Fruit fly (Drosophila melanogaster): ENCODE data around the gene Pdp.

Gene Pdp

DNA sequence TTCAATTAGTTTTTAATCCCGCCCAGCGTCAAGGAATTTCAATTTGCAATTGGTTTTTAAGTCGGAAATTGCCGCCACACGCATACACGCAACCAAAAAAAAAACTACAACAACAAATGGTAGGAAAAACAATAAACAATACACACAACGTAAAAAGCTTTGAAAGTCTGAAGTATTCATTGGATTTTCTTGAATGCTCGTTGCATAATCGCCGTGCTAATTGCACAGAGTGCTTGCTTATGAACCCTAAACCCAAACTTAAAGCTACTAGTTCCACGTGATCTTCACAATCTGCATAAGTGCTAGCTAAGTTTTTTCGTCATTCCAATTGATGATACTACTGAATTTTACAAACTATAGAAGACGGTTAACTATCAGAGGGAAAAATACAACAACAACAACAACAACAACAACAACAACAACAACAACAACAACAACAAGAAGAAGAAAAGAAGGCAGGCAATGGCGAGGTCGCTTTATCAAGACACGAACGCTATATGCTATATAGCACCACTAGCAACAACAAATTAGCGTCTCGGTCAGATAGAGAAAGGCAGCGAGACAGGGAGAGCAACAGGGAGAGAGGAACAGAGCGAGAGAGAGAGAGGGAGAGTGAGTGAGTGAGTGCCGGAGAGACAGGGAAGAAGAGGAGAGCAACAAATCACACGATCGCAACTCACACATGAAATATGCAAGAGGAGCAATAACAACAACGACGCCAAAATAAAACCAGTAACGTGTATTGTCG, 32.1 kb downstream of the Pdp start (continued):
- TF ChIP-seq CG10267 (tag; optimal IDR thresholded peaks at IDR 0.05) (no peak), trem (tag; optimal IDR thresholded peaks at IDR 0.05) (no peak), HLHmδ (GFP tag; optimal IDR thresholded peaks at IDR 0.05) (peak; percentile 23), dimm (GFP tag; IDR thresholded peaks at IDR 0.05) (no peak), Myb (GFP tag; optimal IDR thresholded peaks at IDR 0.05) (no peak), nom (GFP tag; optimal IDR thresholded peaks at IDR 0.05) (peak; percentile 43), otp (GFP tag; IDR thresholded peaks at IDR 0.05) (0 out of 3 replicates have a peak, but pooled peaks have one; percentile 23), CG7745 (tag; optimal IDR thresholded peaks at IDR 0.05) (no peak), cas (GFP tag; IDR thresholded peaks at IDR 0.05) (no peak), fd3F (GFP tag; optimal IDR thresholded peaks at IDR 0.05) (no peak), slbo (GFP tag; IDR thresholded peaks at IDR 0.05) (0 out of 2 replicates have a peak, but pooled peaks have one; percentile 13), CG11398 (GFP tag; optimal IDR thresholded peaks at IDR 0.05) (no peak), az2 (GFP tag; optimal IDR thresholded peaks at IDR 0.05) (no peak), exex (tag; optimal IDR thresholded peaks at IDR 0.05) (peak; percentile 8), vvl (GFP tag; IDR thresholded peaks at IDR 0.05) (peak; percentile 77), gt (GFP tag; IDR thresholded peaks at IDR 0.05) (no peak), nerfin-1 (tag; optimal IDR thresholded peaks at IDR 0.05) (no peak), fu2 (GFP tag; optimal IDR thresholded peaks at IDR 0.05) (no peak), CG18011 (GFP tag; optimal IDR thresholded peaks at IDR 0.05) (no peak), Hand (GFP tag; optimal IDR thresholded peaks at IDR 0.05) (no peak), D19B (GFP tag; optimal IDR thresholded peaks at IDR 0.05) (no peak), Chrac-16 (GFP tag; optimal IDR thresholded peaks at IDR 0.05) (no peak), stwl (tag; optimal IDR thresholded peaks at IDR 0.05) (no peak), CG8765 (GFP tag; IDR thresholded peaks at IDR 0.05) (no peak), Ravus (GFP tag; IDR thresholded peaks at IDR 0.05) (no peak), CG15514 (GFP tag; optimal IDR thresholded peaks at IDR 0.05) (no peak), CG12071 (GFP tag; optimal IDR thresholded peaks at IDR 0.05) (no peak), caup (GFP tag; optimal IDR thresholded peaks at IDR 0.05; ENCODE audit: severe bottlenecking) (no peak), CG2120 (GFP tag; optimal IDR thresholded peaks at IDR 0.05) (no peak), Optix (GFP tag; IDR thresholded peaks at IDR 0.05) (0 out of 3 replicates have a peak, but pooled peaks have one; percentile 26), da (GFP tag; optimal IDR thresholded peaks at IDR 0.05) (no peak), dpn (GFP tag; optimal IDR thresholded peaks at IDR 0.05) (no peak), D (optimal IDR thresholded peaks at IDR 0.05) (no peak), D (GFP tag; optimal IDR thresholded peaks at IDR 0.05) (no peak), dm (GFP tag; optimal IDR thresholded peaks at IDR 0.05) (no peak), CG1832 (GFP tag; optimal IDR thresholded peaks at IDR 0.05) (peak; percentile 88), CG9437 (GFP tag; optimal IDR thresholded peaks at IDR 0.05) (no peak), crol (GFP tag; IDR thresholded peaks at IDR 0.05) (peak; percentile 72), CG8924 (tag; optimal IDR thresholded peaks at IDR 0.05) (no peak), fd96Cb (tag; optimal IDR thresholded peaks at IDR 0.05) (no peak), CG12942 (GFP tag; optimal IDR thresholded peaks at IDR 0.05) (no peak), CG33213 (GFP tag; optimal IDR thresholded peaks at IDR 0.05) (no peak), Dbx (GFP tag; IDR thresholded peaks at IDR 0.05) (0 out of 3 replicates have a peak, but pooled peaks have one; percentile 17), Deaf1 (tag; optimal IDR thresholded peaks at IDR 0.05) (peak; percentile 30), E2f2 (GFP tag; IDR thresholded peaks at IDR 0.05) (no peak), CG17359 (tag; optimal IDR thresholded peaks at IDR 0.05) (no peak), CG2202 (tag; optimal IDR thresholded peaks at IDR 0.05) (no peak), CG10654 (GFP tag; optimal IDR thresholded peaks at IDR 0.05) (no peak), CG9609 (GFP tag; optimal IDR thresholded peaks at IDR 0.05) (no peak), CG1233 (GFP tag; optimal IDR thresholded peaks at IDR 0.05) (no peak)
